Worm (Caenorhabditis elegans): Measurements from ENCODE around the gene got-2.2.
A peak's percentile ranks its signal among the peaks of the same experiment; 100 is the strongest.

Gene got-2.2

DNA sequence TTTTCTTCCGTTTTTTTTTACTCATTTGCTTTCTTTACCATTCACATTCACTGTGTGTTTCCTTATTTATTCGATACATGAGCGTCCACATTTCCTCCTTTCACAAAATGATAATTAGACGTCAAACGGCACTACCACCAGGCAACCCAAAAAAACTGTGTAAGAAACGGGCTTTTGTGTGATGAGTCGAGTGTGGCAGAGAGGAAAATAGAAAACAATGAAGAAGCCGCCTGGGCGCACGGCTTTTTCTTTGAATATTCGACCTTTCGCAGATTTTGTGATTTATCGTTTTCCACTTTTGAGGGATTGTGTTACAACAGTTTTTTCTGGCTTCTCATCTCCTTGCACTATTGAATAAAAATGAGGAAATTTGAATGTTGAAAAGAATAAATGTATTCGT lies 37.5 kb downstream of the got-2.2 start:
- TF ChIP-seq nfya-1 (tag; optimal IDR thresholded peaks at IDR 0.05; ENCODE audit: insufficient read depth) (peak; percentile 13), nhr-25 (tag; optimal IDR thresholded peaks at IDR 0.05) (peak; percentile 68), ama-1 (optimal IDR thresholded peaks at IDR 0.05) (peak; percentile 15), fkh-2 (tag; optimal IDR thresholded peaks at IDR 0.05) (no peak)

DNA sequence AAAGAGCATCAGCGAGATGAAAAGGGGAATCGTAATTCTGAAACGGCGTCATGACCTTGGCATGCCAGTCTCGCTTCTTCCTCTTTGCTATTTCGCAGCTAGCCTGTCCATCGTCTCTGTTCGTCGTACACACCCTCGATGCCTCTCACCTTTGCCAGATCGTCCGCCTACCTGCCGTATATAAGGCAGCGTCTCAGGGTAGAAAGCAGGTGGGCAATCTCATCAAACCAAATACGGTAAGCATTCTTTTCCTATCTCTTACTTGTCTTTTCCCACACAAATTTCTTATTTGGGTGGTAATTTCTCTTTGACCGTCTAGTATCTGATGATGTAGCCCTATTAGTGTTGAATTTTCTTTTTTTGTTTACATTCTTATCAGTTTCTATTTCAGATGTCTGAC lies 38.8 kb downstream of the got-2.2 start, which contains the start of gene col-166:
TSS of gene col-166 (plus strand) at position 392 of the 400 bp plus-strand sequence.
- TF ChIP-seq unc-62 (GFP tag; optimal IDR thresholded peaks at IDR 0.05) (no peak), nhr-43 (tag; optimal IDR thresholded peaks at IDR 0.05; ENCODE audit: poor library complexity, severe bottlenecking) (peak; percentile 43), ceh-28 (tag; optimal IDR thresholded peaks at IDR 0.05) (no peak), skn-1 (tag; optimal IDR thresholded peaks at IDR 0.05) (no peak), mml-1 (tag; optimal IDR thresholded peaks at IDR 0.05) (no peak), ZK546.5 (tag; optimal IDR thresholded peaks at IDR 0.05) (no peak), sea-2 (GFP tag; optimal IDR thresholded peaks at IDR 0.05) (no peak), nhr-25 (tag; optimal IDR thresholded peaks at IDR 0.05) (peak; percentile 92), zag-1 (tag; optimal IDR thresholded peaks at IDR 0.05) (no peak), pha-4 (tag; optimal IDR thresholded peaks at IDR 0.05) (no peak), fos-1 (tag; optimal IDR thresholded peaks at IDR 0.05) (no peak), lin-15B (tag; optimal IDR thresholded peaks at IDR 0.05) (no peak), ama-1 (optimal IDR thresholded peaks at IDR 0.05) (peak; percentile 53)

DNA sequence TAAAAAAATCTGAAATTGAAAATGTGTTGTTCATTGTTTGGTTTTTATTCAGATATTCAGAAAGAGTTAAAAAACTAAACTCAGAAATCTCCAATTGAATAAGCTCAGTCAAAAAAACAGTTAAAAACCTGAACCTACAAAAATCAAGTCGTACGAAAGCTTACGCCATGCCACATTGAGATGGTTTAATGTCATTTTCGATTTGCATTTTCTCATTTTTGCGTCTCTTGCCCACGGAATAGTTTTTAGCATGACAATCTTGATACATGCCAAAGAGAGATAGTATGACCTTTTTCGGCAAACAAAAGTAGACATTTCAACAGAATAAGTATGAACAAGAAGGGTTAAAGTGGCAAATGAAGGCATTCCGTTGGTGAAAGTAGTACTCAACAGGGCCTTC lies 40.2 kb downstream of the got-2.2 start:
- TF ChIP-seq elt-3 (tag; optimal IDR thresholded peaks at IDR 0.05) = peak in 2 of 3 experiments; percentile 7 to 15
- TF ChIP-seq ceh-9 (tag; optimal IDR thresholded peaks at IDR 0.05) = no peak
- TF ChIP-seq ama-1 (optimal IDR thresholded peaks at IDR 0.05) = peak; percentile 91
- peak; percentile 19 for TF ChIP-seq ceh-16 (tag; optimal IDR thresholded peaks at IDR 0.05)
- TF ChIP-seq nhr-43 (tag; optimal IDR thresholded peaks at IDR 0.05; ENCODE audit: poor library complexity, severe bottlenecking) = peak; percentile 66
- TF ChIP-seq nhr-25 (tag; optimal IDR thresholded peaks at IDR 0.05) = peak; percentile 91
- no peak for TF ChIP-seq sea-2 (GFP tag; optimal IDR thresholded peaks at IDR 0.05)
- no peak for TF ChIP-seq nhr-67 (tag; optimal IDR thresholded peaks at IDR 0.05)
- peak; percentile 69 for TF ChIP-seq ztf-4 (tag; optimal IDR thresholded peaks at IDR 0.05)
- TF ChIP-seq ceh-82 (tag; optimal IDR thresholded peaks at IDR 0.05) = peak; percentile 18
- no peak for TF ChIP-seq nhr-76 (tag; optimal IDR thresholded peaks at IDR 0.05)
- TF ChIP-seq R02D3.7 (tag; optimal IDR thresholded peaks at IDR 0.05) = peak; percentile 6
- no peak for TF ChIP-seq mml-1 (tag; optimal IDR thresholded peaks at IDR 0.05)
- TF ChIP-seq nfya-1 (tag; optimal IDR thresholded peaks at IDR 0.05; ENCODE audit: insufficient read depth) = peak; percentile 19
- no peak for TF ChIP-seq fkh-2 (tag; optimal IDR thresholded peaks at IDR 0.05)
- TF ChIP-seq lsy-12 (tag; optimal IDR thresholded peaks at IDR 0.05) = no peak

DNA sequence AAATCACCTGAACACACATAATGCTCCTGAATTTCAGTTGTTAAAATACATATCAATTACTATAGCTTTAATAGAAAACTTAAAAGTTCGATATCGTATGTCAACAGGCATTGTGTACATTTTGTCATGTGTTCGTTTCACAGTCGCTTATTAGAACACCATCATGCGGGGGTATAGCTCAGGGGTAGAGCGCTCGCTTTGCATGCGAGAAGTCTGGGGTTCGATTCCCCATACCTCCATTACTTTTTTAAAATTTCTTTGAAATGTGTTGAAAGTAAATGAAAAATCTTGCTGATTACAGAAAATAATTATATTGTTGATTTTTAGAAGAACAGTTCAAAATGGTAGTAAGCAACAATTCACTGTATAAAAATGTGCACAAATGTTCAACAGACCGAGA lies 45.4 kb downstream of the got-2.2 start:
- TF ChIP-seq fkh-2 (tag; optimal IDR thresholded peaks at IDR 0.05) (no peak), skn-1 (tag; optimal IDR thresholded peaks at IDR 0.05) (no peak), tbx-2 (tag; optimal IDR thresholded peaks at IDR 0.05) (peak; percentile 31), nhr-43 (tag; optimal IDR thresholded peaks at IDR 0.05; ENCODE audit: poor library complexity, severe bottlenecking) (peak; percentile 56), elt-2 (tag; optimal IDR thresholded peaks at IDR 0.05) (peak; percentile 24), nhr-23 (tag; optimal IDR thresholded peaks at IDR 0.05) (peak; percentile 12), aly-2 (tag; optimal IDR thresholded peaks at IDR 0.05) (no peak), nhr-25 (tag; optimal IDR thresholded peaks at IDR 0.05) (peak; percentile 49), ama-1 (optimal IDR thresholded peaks at IDR 0.05) (no peak), eor-1 (tag; optimal IDR thresholded peaks at IDR 0.05) (no peak), hmg-11 (tag; optimal IDR thresholded peaks at IDR 0.05) (peak; percentile 0)

DNA sequence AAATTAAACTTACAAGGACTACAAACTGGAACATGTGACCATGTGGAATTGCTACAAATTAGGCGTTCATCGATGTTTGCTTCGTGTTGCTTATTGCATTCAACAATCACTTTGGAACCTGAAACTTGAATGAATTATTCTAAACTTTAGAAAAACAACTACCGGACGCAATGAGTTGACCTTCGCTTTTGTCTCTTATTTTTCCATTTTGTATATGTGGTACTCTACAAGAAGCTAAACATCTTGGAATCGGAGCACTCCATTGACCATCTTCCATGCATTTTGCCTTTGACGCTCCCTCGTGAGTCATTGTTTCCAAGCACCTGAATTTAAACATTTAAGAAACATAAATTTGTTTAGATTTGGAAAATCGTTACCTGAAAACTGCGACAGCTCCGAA lies 48.3 kb downstream of the got-2.2 start:
- TF ChIP-seq ama-1 (optimal IDR thresholded peaks at IDR 0.05) (no peak), nhr-12 (tag; optimal IDR thresholded peaks at IDR 0.05) (no peak), pqm-1 (tag; optimal IDR thresholded peaks at IDR 0.05) (no peak), nhr-67 (tag; optimal IDR thresholded peaks at IDR 0.05) (no peak), fkh-10 (GFP tag; optimal IDR thresholded peaks at IDR 0.05) (no peak), fkh-2 (tag; optimal IDR thresholded peaks at IDR 0.05) (no peak), nhr-23 (tag; optimal IDR thresholded peaks at IDR 0.05) (no peak), hmg-11 (tag; optimal IDR thresholded peaks at IDR 0.05) (no peak)

Measured in whole organism, L3 larva.